Worm (Caenorhabditis elegans): ENCODE data around the gene T06C12.9.

ce11 chrV:15870356-15870755 lies 15.5 kb downstream of the T06C12.9 start, which contains the start of gene str-57:
- TF ChIP-seq lin-13 (tag; optimal IDR thresholded peaks at IDR 0.05) (no peak), nhr-237 (tag; optimal IDR thresholded peaks at IDR 0.05) (no peak), nhr-12 (tag; optimal IDR thresholded peaks at IDR 0.05) (no peak), drap-1 (GFP tag; optimal IDR thresholded peaks at IDR 0.05) (no peak), unc-62 (GFP tag; optimal IDR thresholded peaks at IDR 0.05) (no peak), snpc-4 (tag; optimal IDR thresholded peaks at IDR 0.05) (no peak), flh-1 (GFP tag; optimal IDR thresholded peaks at IDR 0.05) (no peak), pha-4 (tag; optimal IDR thresholded peaks at IDR 0.05) (no peak)

Measured in whole organism, mixed stage, embryonic.